Worm (Caenorhabditis elegans) whole organism, L4 larva: Measurements from ENCODE around the gene F20D6.1.
A peak's percentile ranks its signal among the peaks of the same experiment; 100 is the strongest.

ENCODE experiments used
- D1046.2 ChIP-seq: fragments of 200-800 bp; sonication (Bioruptor generic); IDR thresholded peaks from 2 replicates; pipeline ENCODE4 v1.3.6; 2022; ENCODE audit warnings: missing genetic modification characterization, missing compliant biosample characterization
- R02D3.7 ChIP-seq: fragments of 150-350 bp; sonication (generic microtip); optimal IDR thresholded peaks from 3 replicates; lab custom pipeline; 2014; ENCODE audit warnings: missing biosample characterization, missing genetic modification characterization
- Y105C5A.15 ChIP-seq: fragments of 200-800 bp; sonication (Bioruptor generic); IDR thresholded peaks from 2 replicates; pipeline ENCODE4 v1.3.6; 2022; ENCODE audit warnings: missing genetic modification characterization, missing compliant biosample characterization
- ZK337.2 ChIP-seq: fragments of 200-800 bp; sonication (Bioruptor generic); IDR thresholded peaks from 2 replicates; pipeline ENCODE4 v1.3.6; 2022; ENCODE audit warnings: missing genetic modification reagents, missing genetic modification characterization, missing compliant biosample characterization
- ZK546.5 ChIP-seq, 2 experiments: sonication (generic microtip); optimal IDR thresholded peaks; 2 replicates each; lab custom pipeline; 2017; ENCODE audit warnings: missing biosample characterization in 2 of 2, missing genetic modification characterization in 2 of 2
- aha-1 ChIP-seq: fragments of 150-350 bp; peaks from one replicate; lab custom pipeline; 2014; ENCODE audit warnings: missing biosample characterization, missing genetic modification characterization
- ama-1 ChIP-seq: fragments of 150-350 bp; optimal IDR thresholded peaks from 2 replicates; lab custom pipeline; 2014; ENCODE audit warnings: inconsistent platforms, mixed read lengths
- attf-4 ChIP-seq: sonication (generic microtip); optimal IDR thresholded peaks from 3 replicates; lab custom pipeline; 2017; ENCODE audit warnings: missing biosample characterization, missing genetic modification characterization
- ceh-20 ChIP-seq: fragments of 200-800 bp; sonication (Bioruptor generic); IDR thresholded peaks from 2 replicates; pipeline ENCODE4 v1.3.6; 2022; ENCODE audit warnings: missing genetic modification reagents, missing genetic modification characterization, missing compliant biosample characterization
- ceh-28 ChIP-seq: fragments of 150-350 bp; optimal IDR thresholded peaks from 2 replicates; lab custom pipeline; 2014; ENCODE audit warnings: missing biosample characterization, missing genetic modification reagents, missing genetic modification characterization
- ceh-44 ChIP-seq: fragments of 200-800 bp; sonication (Bioruptor generic); IDR thresholded peaks from 2 replicates; pipeline ENCODE4 v1.3.6; 2022; ENCODE audit warnings: missing genetic modification reagents, missing genetic modification characterization, missing compliant biosample characterization
- daf-16 ChIP-seq, 3 experiments: sonication (generic microtip); optimal IDR thresholded peaks; 2 replicates each; lab custom pipeline; 2016 to 2017; ENCODE audit warnings: missing genetic modification characterization in 3 of 3, missing genetic modification reagents in 3 of 3, mild to moderate bottlenecking in 2 of 3, missing compliant biosample characterization in 2 of 3, missing biosample characterization in 1 of 3, moderate library complexity in 1 of 3
- dmd-6 ChIP-seq: fragments of 200-800 bp; sonication (Bioruptor generic); IDR thresholded peaks from 2 replicates; pipeline ENCODE4 v1.3.6; 2022; ENCODE audit warnings: missing genetic modification reagents, missing genetic modification characterization, missing compliant biosample characterization
- dmd-8 ChIP-seq: fragments of 200-800 bp; sonication (Bioruptor generic); IDR thresholded peaks from 2 replicates; pipeline ENCODE4 v1.3.6; 2022; ENCODE audit warnings: missing genetic modification characterization, missing compliant biosample characterization
- dve-1 ChIP-seq: sonication (generic microtip); optimal IDR thresholded peaks from 2 replicates; lab custom pipeline; 2017; ENCODE audit warnings: antibody characterized with exemption, mild to moderate bottlenecking, missing genetic modification characterization, missing compliant biosample characterization; ENCODE audit not compliant: insufficient read depth
- fos-1 ChIP-seq: fragments of 150-350 bp; optimal IDR thresholded peaks from 2 replicates; lab custom pipeline; 2014; ENCODE audit warnings: missing biosample characterization, missing genetic modification characterization
- hlh-11 ChIP-seq: fragments of 200-800 bp; sonication (Bioruptor generic); optimal IDR thresholded peaks from 2 replicates; lab custom pipeline; 2018; ENCODE audit warnings: mild to moderate bottlenecking, missing genetic modification characterization, missing compliant biosample characterization
- hlh-30 ChIP-seq: sonication (generic microtip); optimal IDR thresholded peaks from 2 replicates; lab custom pipeline; 2017; ENCODE audit warnings: antibody characterized with exemption, mild to moderate bottlenecking, missing genetic modification characterization, missing compliant biosample characterization; ENCODE audit not compliant: insufficient read depth
- hmg-1.1 ChIP-seq: fragments of 200-800 bp; sonication (Bioruptor generic); IDR thresholded peaks from 2 replicates; pipeline ENCODE4 v1.3.6; 2022; ENCODE audit warnings: missing genetic modification reagents, missing genetic modification characterization, missing compliant biosample characterization
- lin-1 ChIP-seq: fragments of 200-800 bp; sonication (Bioruptor generic); IDR thresholded peaks from 2 replicates; pipeline ENCODE4 v1.3.6; 2022; ENCODE audit warnings: missing genetic modification reagents, missing genetic modification characterization, missing compliant biosample characterization
- lin-13 ChIP-seq: fragments of 150-350 bp; optimal IDR thresholded peaks from 2 replicates; lab custom pipeline; 2014; ENCODE audit warnings: missing biosample characterization, missing genetic modification reagents, missing genetic modification characterization
- lin-38 ChIP-seq: fragments of 200-800 bp; sonication (Bioruptor generic); IDR thresholded peaks from 2 replicates; pipeline ENCODE4 v1.3.6; 2022; ENCODE audit warnings: missing genetic modification reagents, missing genetic modification characterization, missing compliant biosample characterization
- lir-3 ChIP-seq: sonication (generic microtip); optimal IDR thresholded peaks from 2 replicates; lab custom pipeline; 2016; ENCODE audit warnings: mild to moderate bottlenecking, missing genetic modification characterization, missing compliant biosample characterization
- lsy-2 ChIP-seq, 2 experiments: fragments of 150-350 bp in 1 of 2; sonication (generic microtip) in 1 of 2; optimal IDR thresholded peaks; 2 replicates each; lab custom pipeline; 2014 to 2017; ENCODE audit warnings: missing biosample characterization in 2 of 2, missing genetic modification characterization in 2 of 2
- madf-5 ChIP-seq, 2 experiments: fragments of 200-800 bp; sonication (Bioruptor generic); IDR thresholded peaks; 2 replicates each; pipeline ENCODE4 v1.3.6; 2022; ENCODE audit warnings: missing compliant biosample characterization in 2 of 2, missing genetic modification characterization in 2 of 2
- madf-9 ChIP-seq: fragments of 200-800 bp; sonication (Bioruptor generic); conservative IDR thresholded peaks from 2 replicates; pipeline ENCODE4 v1.3.6; 2022; ENCODE audit warnings: missing genetic modification reagents, missing genetic modification characterization, missing compliant biosample characterization
- mes-2 ChIP-seq: sonication (generic microtip); optimal IDR thresholded peaks from 2 replicates; lab custom pipeline; 2016; ENCODE audit warnings: missing genotype, mild to moderate bottlenecking, missing genetic modification characterization, missing compliant biosample characterization; ENCODE audit not compliant: poor library complexity, severe bottlenecking
- mxl-3 ChIP-seq: fragments of 200-800 bp; sonication (Bioruptor generic); optimal IDR thresholded peaks from 2 replicates; lab custom pipeline; 2018; ENCODE audit warnings: mild to moderate bottlenecking, missing genetic modification characterization, missing compliant biosample characterization
- nhr-28 ChIP-seq: fragments of 150-350 bp; optimal IDR thresholded peaks from 2 replicates; lab custom pipeline; 2014; ENCODE audit warnings: missing biosample characterization, missing genetic modification characterization
- nhr-42 ChIP-seq: fragments of 200-800 bp; sonication (Bioruptor generic); IDR thresholded peaks from 2 replicates; pipeline ENCODE4 v1.3.6; 2022; ENCODE audit warnings: missing genetic modification characterization, missing compliant biosample characterization
- nhr-6 ChIP-seq: fragments of 150-350 bp; optimal IDR thresholded peaks from 2 replicates; lab custom pipeline; 2014; ENCODE audit warnings: missing biosample characterization, missing genetic modification characterization
- pha-4 ChIP-seq, 2 experiments: fragments of 150-350 bp in 1 of 2; fragments of 200-800 bp in 1 of 2; sonication (Bioruptor generic) in 1 of 2; IDR thresholded peaks in 1 of 2; optimal IDR thresholded peaks in 1 of 2; 2 replicates each; pipeline versions ENCODE4 v1.3.6 to Lab custom; 2014 to 2022; ENCODE audit warnings: missing genetic modification characterization in 2 of 2, missing genetic modification reagents in 2 of 2, missing biosample characterization in 1 of 2, missing compliant biosample characterization in 1 of 2
- php-3 ChIP-seq: fragments of 200-800 bp; sonication (Bioruptor generic); IDR thresholded peaks from 2 replicates; pipeline ENCODE4 v1.3.6; 2022; ENCODE audit warnings: missing genetic modification reagents, missing genetic modification characterization, missing compliant biosample characterization
- skn-1 ChIP-seq: fragments of 150-350 bp; optimal IDR thresholded peaks from 2 replicates; lab custom pipeline; 2014; ENCODE audit warnings: missing biosample characterization, missing genetic modification characterization
- snpc-1.2 ChIP-seq: fragments of 200-800 bp; sonication (Bioruptor generic); IDR thresholded peaks from 2 replicates; pipeline ENCODE4 v1.3.6; 2022; ENCODE audit warnings: missing genetic modification reagents, missing genetic modification characterization, missing compliant biosample characterization
- snpc-4 ChIP-seq: fragments of 150-350 bp; optimal IDR thresholded peaks from 2 replicates; lab custom pipeline; 2014; ENCODE audit warnings: missing biosample characterization, missing genetic modification characterization
- spr-3 ChIP-seq: fragments of 200-800 bp; sonication (Bioruptor generic); optimal IDR thresholded peaks from 2 replicates; lab custom pipeline; 2018; ENCODE audit warnings: mild to moderate bottlenecking, missing genetic modification characterization, missing compliant biosample characterization
- zip-2 ChIP-seq: fragments of 150-350 bp; optimal IDR thresholded peaks from 2 replicates; lab custom pipeline; 2014; ENCODE audit warnings: missing biosample characterization, missing genetic modification characterization
- ztf-11 ChIP-seq: fragments of 150-350 bp; optimal IDR thresholded peaks from 2 replicates; lab custom pipeline; 2014; ENCODE audit warnings: missing biosample characterization, missing genetic modification characterization

The F20D6.1 gene

ce11 chrV:8171688-8172087, 18.8 kb upstream of the F20D6.1 start:
- no peak for TF ChIP-seq mxl-3
- TF ChIP-seq fos-1, result no peak
- TF ChIP-seq lir-3, result no peak
- no peak for TF ChIP-seq nhr-6
- no peak for TF ChIP-seq hmg-1.1 (GFP tag; lab: Robert Waterston, UW)
- TF ChIP-seq zip-2 (tag; lab: Kevin White, UChicago), result no peak

ce11 chrV:8177349-8177748, 13.2 kb upstream of the F20D6.1 start, which contains the start of gene F20D6.9:
Gene F20D6.9, minus strand, starts transcription at chrV:8177449.
- TF ChIP-seq R02D3.7 (tag; lab: Kevin White, UChicago), result no peak
- TF ChIP-seq aha-1 (tag; lab: Kevin White, UChicago), result peak; percentile 26
- TF ChIP-seq lin-1 (GFP tag; lab: Robert Waterston, UW), result no peak
- no peak for TF ChIP-seq ama-1 (lab: Kevin White, UChicago)
- TF ChIP-seq dve-1 (tag; lab: Kevin White, UChicago), result no peak
- TF ChIP-seq, all 104 proteins: peak for 1

DNA sequence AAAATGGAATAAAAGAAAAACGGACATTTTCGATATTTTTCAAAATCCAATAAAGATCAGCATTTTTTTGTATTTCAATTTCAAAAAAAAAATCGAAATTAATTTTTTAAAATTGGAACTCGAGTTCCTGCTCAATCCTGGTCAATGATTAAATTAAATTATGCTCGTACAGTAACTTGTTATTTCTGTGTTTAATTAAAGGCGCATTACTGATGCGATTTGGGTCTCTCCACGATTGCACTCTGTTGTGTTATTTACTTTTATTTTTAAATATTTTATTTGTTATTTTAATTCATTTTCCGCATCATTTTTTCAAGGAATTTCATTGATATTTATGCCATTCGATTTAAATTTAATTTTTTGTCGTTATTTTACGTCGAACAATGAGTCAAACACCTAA, 12.3 kb upstream of the F20D6.1 start:
- TF ChIP-seq mes-2 (tag; lab: Kevin White, UChicago), result no peak
- no peak for TF ChIP-seq ZK337.2 (GFP tag; lab: Robert Waterston, UW)
- no peak for TF ChIP-seq attf-4
- TF ChIP-seq ztf-11 (tag; lab: Kevin White, UChicago), result no peak
- no peak for TF ChIP-seq dmd-8 (GFP tag; lab: Robert Waterston, UW)
- TF ChIP-seq spr-3 (GFP tag; lab: Kevin White, UChicago), result no peak
- no peak for TF ChIP-seq snpc-4 (tag; lab: Kevin White, UChicago)
- no peak for TF ChIP-seq nhr-6
- no peak for TF ChIP-seq snpc-1.2 (GFP tag; lab: Robert Waterston, UW)
- TF ChIP-seq ceh-28, result no peak
- no peak for TF ChIP-seq Y105C5A.15 (GFP tag; lab: Robert Waterston, UW)
- no peak for TF ChIP-seq nhr-42

ce11 chrV:8178914-8179542, 11.5 kb upstream of the F20D6.1 start, which contains the start of gene srp-7:
Gene srp-7, plus strand, starts transcription at chrV:8179126.
- TF ChIP-seq Y105C5A.15 (GFP tag; lab: Robert Waterston, UW) (no peak), php-3 (GFP tag; lab: Robert Waterston, UW) (0 out of 2 replicates have a peak, but pooled peaks have one; percentile 8), hmg-1.1 (GFP tag; lab: Robert Waterston, UW) (peak; percentile 51; the same call in 1 of the 2 replicates), ceh-28 (no peak), dmd-6 (GFP tag; lab: Robert Waterston, UW) (peak; percentile 47; the same call in 1 of the 2 replicates), nhr-28 (tag; lab: Kevin White, UChicago) (peak; percentile 12), mxl-3 (peak; percentile 5), skn-1 (tag; lab: Kevin White, UChicago) (no peak), hlh-30 (tag; lab: Kevin White, UChicago) (peak; percentile 0), ceh-44 (GFP tag; lab: Robert Waterston, UW) (peak; percentile 62; the same call in 1 of the 2 replicates), lsy-2 (tag; optimal IDR thresholded peaks at IDR 0.05; lab: Kevin White, UChicago) (peak in 1 of 2 experiments; percentile 36), madf-9 (GFP tag; lab: Robert Waterston, UW) (0 out of 2 replicates have a peak, but pooled peaks have one; percentile 25), nhr-6 (peak; percentile 62), dmd-8 (GFP tag; lab: Robert Waterston, UW) (no peak), lin-38 (peak; percentile 89), ZK546.5 (tag; optimal IDR thresholded peaks at IDR 0.05; lab: Kevin White, UChicago) (no peak), hlh-11 (tag; lab: Kevin White, UChicago) (peak; percentile 35), lin-13 (GFP tag; lab: Kevin White, UChicago) (peak; percentile 48), ceh-20 (GFP tag; lab: Robert Waterston, UW) (0 out of 2 replicates have a peak, but pooled peaks have one; percentile 15), dve-1 (tag; lab: Kevin White, UChicago) (peak; percentile 64), madf-5 (GFP tag; IDR thresholded peaks at IDR 0.05; lab: Robert Waterston, UW) (no peak), pha-4 (GFP tag; IDR thresholded peaks at IDR 0.05; lab: Robert Waterston, UW) (no peak), pha-4 (tag; optimal IDR thresholded peaks at IDR 0.05; lab: Kevin White, UChicago) (no peak), daf-16 (GFP tag; optimal IDR thresholded peaks at IDR 0.05; lab: Kevin White, UChicago) (no peak), daf-16 (tag; optimal IDR thresholded peaks at IDR 0.05; lab: Kevin White, UChicago) (peak; percentile 89), D1046.2 (GFP tag; lab: Robert Waterston, UW) (0 out of 2 replicates have a peak, but pooled peaks have one; percentile 66)
- TF ChIP-seq, all 104 proteins: peak for 17
